Worm (Caenorhabditis elegans): ENCODE data around the gene R05A10.2.

The R05A10.2 gene

ce11 chrIV:14191919-14192318 is 14.8 kb downstream of the R05A10.2 start, which contains the start of gene K01G12.22:
TSS of gene K01G12.22 (plus strand) at chrIV:14192219.
- TF ChIP-seq pat-9 (tag; optimal IDR thresholded peaks at IDR 0.05) (no peak), ztf-16 (tag; optimal IDR thresholded peaks at IDR 0.05) (no peak), eyg-1 (tag; optimal IDR thresholded peaks at IDR 0.05) (no peak), dve-1 (tag; optimal IDR thresholded peaks at IDR 0.05) (no peak), elt-2 (tag; optimal IDR thresholded peaks at IDR 0.05) (no peak), gmeb-2 (tag; optimal IDR thresholded peaks at IDR 0.05) (no peak), unc-86 (tag; optimal IDR thresholded peaks at IDR 0.05) (no peak), C38D4.7 (GFP tag; optimal IDR thresholded peaks at IDR 0.05) (no peak), rnt-1 (tag; optimal IDR thresholded peaks at IDR 0.05) (no peak), npax-4 (tag; optimal IDR thresholded peaks at IDR 0.05) (no peak), hlh-6 (tag; optimal IDR thresholded peaks at IDR 0.05) (no peak), ref-2 (tag; optimal IDR thresholded peaks at IDR 0.05) (no peak), ceh-2 (tag; optimal IDR thresholded peaks at IDR 0.05) (no peak), hlh-15 (tag; optimal IDR thresholded peaks at IDR 0.05) (no peak)

- TF ChIP-seq che-1 (tag; optimal IDR thresholded peaks at IDR 0.05): no peak
- no peak for TF ChIP-seq unc-3 (GFP tag; conservative IDR thresholded peaks at IDR 0.05)
- TF ChIP-seq unc-3 (tag; optimal IDR thresholded peaks at IDR 0.05): no peak
- TF ChIP-seq F13H6.1 (tag; optimal IDR thresholded peaks at IDR 0.05): no peak
- no peak for TF ChIP-seq K02D7.2 (tag; optimal IDR thresholded peaks at IDR 0.05)
- no peak for TF ChIP-seq hlh-8 (tag; optimal IDR thresholded peaks at IDR 0.05)
- no peak for TF ChIP-seq madf-2 (tag; optimal IDR thresholded peaks at IDR 0.05)
Measured at ce11 chrIV:14193196-14193595, 16.1 kb downstream of the R05A10.2 start, which contains the start of gene K01G12.3. TSS of gene K01G12.3 (plus strand) at chrIV:14193496.

- TF ChIP-seq ets-4 (tag; optimal IDR thresholded peaks at IDR 0.05) (no peak), fkh-6 (tag; optimal IDR thresholded peaks at IDR 0.05) (no peak), ceh-18 (tag; optimal IDR thresholded peaks at IDR 0.05) (no peak), fax-1 (tag; optimal IDR thresholded peaks at IDR 0.05) (no peak), ceh-6 (GFP tag; optimal IDR thresholded peaks at IDR 0.05) (no peak), lin-11 (tag; optimal IDR thresholded peaks at IDR 0.05) (no peak), hlh-15 (tag; optimal IDR thresholded peaks at IDR 0.05) (no peak), lim-6 (tag; optimal IDR thresholded peaks at IDR 0.05) (no peak), syd-9 (tag; optimal IDR thresholded peaks at IDR 0.05) (no peak), C08G9.2 (tag; optimal IDR thresholded peaks at IDR 0.05) (no peak), odd-2 (tag; optimal IDR thresholded peaks at IDR 0.05) (no peak), ztf-16 (tag; optimal IDR thresholded peaks at IDR 0.05) (no peak), ceh-14 (tag; optimal IDR thresholded peaks at IDR 0.05) (no peak), dmd-4 (tag; optimal IDR thresholded peaks at IDR 0.05; ENCODE audit: borderline replicate concordance) (no peak), hlh-13 (GFP tag; optimal IDR thresholded peaks at IDR 0.05) (no peak), nhr-11 (tag; optimal IDR thresholded peaks at IDR 0.05) (no peak), eyg-1 (tag; optimal IDR thresholded peaks at IDR 0.05) (no peak), madf-2 (tag; optimal IDR thresholded peaks at IDR 0.05) (no peak), elt-2 (tag; optimal IDR thresholded peaks at IDR 0.05) (no peak), pax-1 (tag; optimal IDR thresholded peaks at IDR 0.05) (no peak)
Measured at ce11 chrIV:14194317-14194716, 17.2 kb downstream of the R05A10.2 start.

ce11 chrIV:14196176-14196575 is 19.1 kb downstream of the R05A10.2 start, which contains the start of gene F02H6.2:
TSS of gene F02H6.2 (plus strand) at chrIV:14196476.
- TF ChIP-seq madf-2 (tag; optimal IDR thresholded peaks at IDR 0.05) (no peak), ceh-22 (tag; optimal IDR thresholded peaks at IDR 0.05) (no peak), unc-42 (tag; optimal IDR thresholded peaks at IDR 0.05) (no peak), ceh-24 (tag; optimal IDR thresholded peaks at IDR 0.05) (no peak), unc-86 (tag; optimal IDR thresholded peaks at IDR 0.05) (no peak), syd-9 (tag; optimal IDR thresholded peaks at IDR 0.05) (no peak), C38D4.7 (GFP tag; optimal IDR thresholded peaks at IDR 0.05) (no peak), Y22D7AL.16 (tag; optimal IDR thresholded peaks at IDR 0.05) (no peak), odd-2 (tag; optimal IDR thresholded peaks at IDR 0.05) (no peak), T23F11.4 (GFP tag; optimal IDR thresholded peaks at IDR 0.05) (no peak), rnt-1 (tag; optimal IDR thresholded peaks at IDR 0.05) (no peak), ceh-31 (tag; optimal IDR thresholded peaks at IDR 0.05) (no peak), mec-3 (tag; optimal IDR thresholded peaks at IDR 0.05; ENCODE audit: borderline replicate concordance) (no peak), sox-4 (tag; optimal IDR thresholded peaks at IDR 0.05) (no peak), unc-3 (GFP tag; conservative IDR thresholded peaks at IDR 0.05) (no peak), unc-3 (tag; optimal IDR thresholded peaks at IDR 0.05) (no peak)
